Worm (Caenorhabditis elegans) whole organism, L1 larva: ENCODE results near the gene crn-7.

ENCODE experiments used
- C16A3.4 ChIP-seq: fragments of 150-350 bp; optimal IDR thresholded peaks from 2 replicates; lab custom pipeline; 2014; ENCODE audit warnings: missing biosample characterization, missing genetic modification characterization
- C34B4.2 ChIP-seq: sonication (generic microtip); optimal IDR thresholded peaks from 2 replicates; lab custom pipeline; 2017; ENCODE audit warnings: mild to moderate bottlenecking, missing genetic modification characterization, missing compliant biosample characterization
- F16B12.6 ChIP-seq: fragments of 150-350 bp; optimal IDR thresholded peaks from 2 replicates; lab custom pipeline; 2014; ENCODE audit warnings: missing biosample characterization, missing genetic modification characterization
- aha-1 ChIP-seq: fragments of 150-350 bp; optimal IDR thresholded peaks from 2 replicates; lab custom pipeline; 2014; ENCODE audit warnings: missing biosample characterization, missing genetic modification characterization
- ama-1 ChIP-seq: fragments of 150-350 bp; optimal IDR thresholded peaks from 2 replicates; lab custom pipeline; 2014
- blmp-1 ChIP-seq: fragments of 150-350 bp; optimal IDR thresholded peaks from 2 replicates; lab custom pipeline; 2014; ENCODE audit warnings: missing biosample characterization, missing genetic modification characterization
- ceh-82 ChIP-seq, 3 experiments: fragments of 150-350 bp in 1 of 3; sonication (generic microtip) in 2 of 3; optimal IDR thresholded peaks; 2 replicates each; lab custom pipeline; 2014 to 2017; ENCODE audit warnings: missing biosample characterization in 3 of 3, missing genetic modification characterization in 3 of 3
- ceh-88 ChIP-seq: fragments of 200-800 bp; sonication (Bioruptor generic); IDR thresholded peaks from 2 replicates; pipeline ENCODE4 v1.3.6; 2022; ENCODE audit warnings: missing genetic modification characterization, missing compliant biosample characterization
- ceh-90 ChIP-seq: sonication (generic microtip); optimal IDR thresholded peaks from 2 replicates; lab custom pipeline; 2016; ENCODE audit warnings: missing genetic modification characterization, missing compliant biosample characterization
- ces-1 ChIP-seq: fragments of 150-350 bp; optimal IDR thresholded peaks from 2 replicates; lab custom pipeline; 2014; ENCODE audit warnings: missing biosample characterization, missing genetic modification reagents, missing genetic modification characterization
- efl-3 ChIP-seq: fragments of 200-800 bp; sonication (Bioruptor generic); optimal IDR thresholded peaks from 2 replicates; lab custom pipeline; 2018; ENCODE audit warnings: mild to moderate bottlenecking, missing genetic modification characterization, missing compliant biosample characterization
- elt-2 ChIP-seq: sonication (generic microtip); optimal IDR thresholded peaks from 2 replicates; lab custom pipeline; 2016; ENCODE audit warnings: missing genetic modification characterization, mild to moderate bottlenecking, inconsistent platforms, missing compliant biosample characterization, missing genetic modification reagents
- elt-3 ChIP-seq, 6 experiments: fragments of 150-350 bp in 1 of 6; sonication (generic microtip); optimal IDR thresholded peaks; 2 replicates each; lab custom pipeline; 2017 to 2018; ENCODE audit warnings: missing biosample characterization in 6 of 6, missing genetic modification characterization in 6 of 6, inconsistent platforms in 1 of 6
- ets-5 ChIP-seq: fragments of 200-800 bp; sonication (Bioruptor generic); IDR thresholded peaks from 2 replicates; pipeline ENCODE4 v1.3.6; 2022; ENCODE audit warnings: missing genetic modification characterization, missing compliant biosample characterization
- fkh-10 ChIP-seq: sonication (generic microtip); optimal IDR thresholded peaks from 2 replicates; lab custom pipeline; 2017; ENCODE audit warnings: missing biosample characterization, missing genetic modification reagents, missing genetic modification characterization
- fkh-4 ChIP-seq: sonication (generic microtip); optimal IDR thresholded peaks from 2 replicates; lab custom pipeline; 2016; ENCODE audit warnings: missing compliant biosample characterization, missing genetic modification characterization, borderline replicate concordance
- fkh-8 ChIP-seq: sonication (generic microtip); optimal IDR thresholded peaks from 2 replicates; lab custom pipeline; 2016; ENCODE audit warnings: mild to moderate bottlenecking, missing genetic modification characterization, missing compliant biosample characterization
- hlh-17 ChIP-seq: fragments of 200-800 bp; sonication (Bioruptor generic); optimal IDR thresholded peaks from 2 replicates; lab custom pipeline; 2018; ENCODE audit warnings: missing genetic modification characterization, mild to moderate bottlenecking, missing compliant biosample characterization, moderate library complexity, borderline replicate concordance
- hlh-4 ChIP-seq: sonication (generic microtip); optimal IDR thresholded peaks from 2 replicates; lab custom pipeline; 2016; ENCODE audit warnings: mild to moderate bottlenecking, missing genetic modification characterization, missing compliant biosample characterization
- irx-1 ChIP-seq: sonication (generic microtip); optimal IDR thresholded peaks from 2 replicates; lab custom pipeline; 2016; ENCODE audit warnings: missing genetic modification characterization, missing compliant biosample characterization
- isw-1 ChIP-seq: fragments of 200-800 bp; sonication (Bioruptor generic); IDR thresholded peaks from 2 replicates; pipeline ENCODE4 v1.3.6; 2022; ENCODE audit warnings: missing genetic modification characterization, missing compliant biosample characterization
- jun-1 ChIP-seq: fragments of 150-350 bp; optimal IDR thresholded peaks from 2 replicates; lab custom pipeline; 2014; ENCODE audit warnings: missing biosample characterization, missing genetic modification reagents, missing genetic modification characterization
- lin-15B ChIP-seq: fragments of 150-350 bp; sonication (generic microtip); optimal IDR thresholded peaks from 3 replicates; lab custom pipeline; 2014; ENCODE audit warnings: missing biosample characterization, missing genetic modification characterization
- lin-35 ChIP-seq, 2 experiments: fragments of 150-350 bp; optimal IDR thresholded peaks; 2 replicates each; lab custom pipeline; 2014; ENCODE audit warnings: missing biosample characterization in 2 of 2, missing genetic modification characterization in 2 of 2, missing genetic modification reagents in 2 of 2
- lsy-2 ChIP-seq, 2 experiments: fragments of 150-350 bp; optimal IDR thresholded peaks; 2 replicates each; lab custom pipeline; 2014; ENCODE audit warnings: missing biosample characterization in 2 of 2, missing genetic modification characterization in 2 of 2
- mab-9 ChIP-seq: fragments of 200-800 bp; sonication (Bioruptor generic); IDR thresholded peaks from 2 replicates; pipeline ENCODE4 v1.3.6; 2022; ENCODE audit warnings: missing genetic modification reagents, missing genetic modification characterization, missing compliant biosample characterization
- mdl-1 ChIP-seq, 2 experiments: fragments of 150-350 bp; optimal IDR thresholded peaks; 2 replicates each; lab custom pipeline; 2014 to 2017; ENCODE audit warnings: missing biosample characterization in 2 of 2, missing genetic modification characterization in 2 of 2, inconsistent platforms in 1 of 2
- mef-2 ChIP-seq: fragments of 150-350 bp; optimal IDR thresholded peaks from 2 replicates; lab custom pipeline; 2014; ENCODE audit warnings: missing biosample characterization, missing genetic modification characterization
- mep-1 ChIP-seq: fragments of 150-350 bp; optimal IDR thresholded peaks from 2 replicates; lab custom pipeline; 2014; ENCODE audit warnings: missing biosample characterization, missing genetic modification characterization
- nhr-11 ChIP-seq: fragments of 150-350 bp; optimal IDR thresholded peaks from 2 replicates; lab custom pipeline; 2014; ENCODE audit warnings: missing biosample characterization, missing genetic modification characterization
- nhr-12 ChIP-seq: sonication (generic microtip); optimal IDR thresholded peaks from 2 replicates; lab custom pipeline; 2017; ENCODE audit warnings: missing biosample characterization, missing genetic modification characterization
- nhr-19 ChIP-seq: fragments of 200-800 bp; sonication (Bioruptor generic); conservative IDR thresholded peaks from 2 replicates; pipeline ENCODE4 v1.3.6; 2022; ENCODE audit warnings: missing genetic modification characterization, missing compliant biosample characterization
- nhr-20 ChIP-seq: sonication (generic microtip); optimal IDR thresholded peaks from 2 replicates; lab custom pipeline; 2016; ENCODE audit warnings: mild to moderate bottlenecking, missing genetic modification characterization, missing compliant biosample characterization
- nhr-237 ChIP-seq: fragments of 150-350 bp; optimal IDR thresholded peaks from 2 replicates; lab custom pipeline; 2014; ENCODE audit warnings: missing biosample characterization, missing genetic modification characterization
- nhr-28 ChIP-seq: fragments of 150-350 bp; optimal IDR thresholded peaks from 2 replicates; lab custom pipeline; 2014; ENCODE audit warnings: missing biosample characterization, missing genetic modification characterization
- nhr-47 ChIP-seq: sonication (generic microtip); optimal IDR thresholded peaks from 2 replicates; lab custom pipeline; 2016; ENCODE audit warnings: mild to moderate bottlenecking, missing genetic modification characterization, moderate library complexity, missing compliant biosample characterization
- nhr-77 ChIP-seq: fragments of 150-350 bp; optimal IDR thresholded peaks from 2 replicates; lab custom pipeline; 2014; ENCODE audit warnings: missing biosample characterization, missing genetic modification characterization
- nhr-85 ChIP-seq: sonication (generic microtip); peaks from one replicate; lab custom pipeline; 2016; ENCODE audit warnings: missing genetic modification characterization, inconsistent platforms, missing compliant biosample characterization
- nhr-90 ChIP-seq: sonication (generic microtip); optimal IDR thresholded peaks from 2 replicates; lab custom pipeline; 2016; ENCODE audit warnings: mild to moderate bottlenecking, missing genetic modification characterization, missing compliant biosample characterization; ENCODE audit not compliant: poor library complexity
- pag-3 ChIP-seq: sonication (generic microtip); optimal IDR thresholded peaks from 2 replicates; lab custom pipeline; 2017; ENCODE audit warnings: missing genetic modification characterization, mild to moderate bottlenecking, missing compliant biosample characterization, antibody characterized with exemption, borderline replicate concordance; ENCODE audit not compliant: insufficient read depth
- pqm-1 ChIP-seq: sonication (generic microtip); optimal IDR thresholded peaks from 3 replicates; lab custom pipeline; 2017; ENCODE audit warnings: missing biosample characterization, missing genetic modification characterization
- rnt-1 ChIP-seq: sonication (generic microtip); optimal IDR thresholded peaks from 2 replicates; lab custom pipeline; 2016; ENCODE audit warnings: mild to moderate bottlenecking, missing genetic modification characterization, moderate library complexity, missing compliant biosample characterization
- snpc-4 ChIP-seq: fragments of 150-350 bp; optimal IDR thresholded peaks from 2 replicates; lab custom pipeline; 2014; ENCODE audit warnings: missing biosample characterization, missing genetic modification characterization
- snu-23 ChIP-seq: sonication (generic microtip); optimal IDR thresholded peaks from 2 replicates; lab custom pipeline; 2016; ENCODE audit warnings: missing genetic modification characterization, missing compliant biosample characterization
- sox-4 ChIP-seq: sonication (generic microtip); optimal IDR thresholded peaks from 2 replicates; lab custom pipeline; 2016; ENCODE audit warnings: missing genetic modification characterization, missing compliant biosample characterization
- sptf-1 ChIP-seq: fragments of 150-350 bp; optimal IDR thresholded peaks from 2 replicates; lab custom pipeline; 2014; ENCODE audit warnings: missing biosample characterization, missing genetic modification characterization
- swsn-7 ChIP-seq: sonication (generic microtip); optimal IDR thresholded peaks from 2 replicates; lab custom pipeline; 2016; ENCODE audit warnings: missing genetic modification characterization, missing compliant biosample characterization
- unc-130 ChIP-seq: fragments of 150-350 bp; optimal IDR thresholded peaks from 2 replicates; lab custom pipeline; 2017; ENCODE audit warnings: missing biosample characterization, missing genetic modification characterization, inconsistent platforms
- unc-86 ChIP-seq: sonication (generic microtip); optimal IDR thresholded peaks from 2 replicates; lab custom pipeline; 2016; ENCODE audit warnings: missing genetic modification characterization, missing compliant biosample characterization
- unc-98 ChIP-seq: fragments of 200-800 bp; sonication (Bioruptor generic); IDR thresholded peaks from 2 replicates; pipeline ENCODE4 v1.3.6; 2022; ENCODE audit warnings: missing genetic modification characterization, missing compliant biosample characterization
- vab-15 ChIP-seq: sonication (generic microtip); optimal IDR thresholded peaks from 2 replicates; lab custom pipeline; 2017; ENCODE audit warnings: missing genotype, mild to moderate bottlenecking, missing genetic modification characterization, missing compliant biosample characterization
- zag-1 ChIP-seq: fragments of 150-350 bp; optimal IDR thresholded peaks from 2 replicates; lab custom pipeline; 2014; ENCODE audit warnings: missing biosample characterization, missing genetic modification characterization
- zip-4 ChIP-seq: fragments of 200-800 bp; sonication (Bioruptor generic); optimal IDR thresholded peaks from 2 replicates; lab custom pipeline; 2018; ENCODE audit warnings: mild to moderate bottlenecking, missing genetic modification characterization, moderate library complexity, missing compliant biosample characterization
- ztf-4 ChIP-seq: fragments of 150-350 bp; optimal IDR thresholded peaks from 2 replicates; lab custom pipeline; 2014; ENCODE audit warnings: missing biosample characterization, missing genetic modification characterization

crn-7 gene

DNA sequence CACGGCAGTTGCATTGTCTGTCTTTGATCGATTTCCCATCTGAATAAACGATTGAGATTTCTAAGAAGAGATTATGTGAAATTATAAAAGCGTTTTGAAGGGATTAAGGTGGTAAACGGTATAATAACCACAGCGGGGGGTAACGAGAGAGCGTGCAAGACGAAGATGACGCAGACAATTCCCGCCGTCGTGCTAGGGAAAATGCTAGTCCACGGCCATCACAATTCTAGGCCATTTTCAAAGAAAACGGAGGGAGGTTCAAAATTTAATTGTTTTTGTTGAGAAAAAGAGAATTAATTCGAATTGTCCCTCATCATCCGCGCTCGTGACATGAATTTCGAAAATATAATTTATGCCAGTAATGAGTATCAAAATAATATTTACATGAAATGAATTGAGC, 50.8 kb downstream of the crn-7 start, which contains the start of gene F10E9.11 (continued):
- TF ChIP-seq snu-23: peak; percentile 91
- TF ChIP-seq nhr-28 (tag; lab: Kevin White, UChicago): no peak
- peak; percentile 9 for TF ChIP-seq elt-2 (tag; lab: Kevin White, UChicago)
- TF ChIP-seq efl-3 (GFP tag; lab: Kevin White, UChicago): no peak
- TF ChIP-seq nhr-77 (tag; lab: Kevin White, UChicago): peak; percentile 36
- TF ChIP-seq nhr-20 (tag; lab: Kevin White, UChicago): peak; percentile 86
- peak; percentile 96 for TF ChIP-seq fkh-4 (tag; lab: Kevin White, UChicago)
- TF ChIP-seq jun-1 (tag; lab: Kevin White, UChicago): peak; percentile 76
- peak; percentile 96 for TF ChIP-seq nhr-85 (tag; lab: Kevin White, UChicago)
- TF ChIP-seq nhr-19 (GFP tag; lab: Robert Waterston, UW): peak; percentile 84
- no peak for TF ChIP-seq mef-2 (tag; lab: Kevin White, UChicago)
- TF ChIP-seq fkh-10 (GFP tag; lab: Kevin White, UChicago): peak; percentile 26
- peak; percentile 86 for TF ChIP-seq fkh-8
- TF ChIP-seq mab-9 (GFP tag; lab: Robert Waterston, UW): no peak
- peak; percentile 93 for TF ChIP-seq nhr-90 (tag; lab: Kevin White, UChicago)
- TF ChIP-seq blmp-1 (tag; lab: Kevin White, UChicago): peak; percentile 69
- peak; percentile 98 for TF ChIP-seq rnt-1 (tag; lab: Kevin White, UChicago)
- TF ChIP-seq ceh-90: peak; percentile 92
- TF ChIP-seq nhr-11 (tag; lab: Kevin White, UChicago): no peak
- no peak for TF ChIP-seq ets-5 (GFP tag; lab: Robert Waterston, UW)
- TF ChIP-seq ces-1: no peak
- TF ChIP-seq nhr-47 (tag; lab: Kevin White, UChicago): peak; percentile 94
- TF ChIP-seq nhr-237 (tag; lab: Kevin White, UChicago): peak; percentile 2
- TF ChIP-seq nhr-12: no peak
- peak; percentile 51 for TF ChIP-seq snpc-4 (tag; lab: Kevin White, UChicago)
- peak; percentile 88 to 92 for TF ChIP-seq lsy-2 (tag; optimal IDR thresholded peaks at IDR 0.05; lab: Kevin White, UChicago)
- TF ChIP-seq zip-4 (GFP tag; lab: Kevin White, UChicago): peak; percentile 48
- TF ChIP-seq C34B4.2 (tag; lab: Kevin White, UChicago): no peak
- TF ChIP-seq pqm-1 (tag; lab: Kevin White, UChicago): no peak
- peak; percentile 91 for TF ChIP-seq sox-4
- TF ChIP-seq swsn-7 (tag; lab: Kevin White, UChicago): peak; percentile 85
- no peak for TF ChIP-seq sptf-1
- peak; percentile 53; the same call in 1 of the 2 replicates for TF ChIP-seq ceh-88 (GFP tag; lab: Robert Waterston, UW)
- TF ChIP-seq hlh-17 (GFP tag; lab: Kevin White, UChicago): no peak
- TF ChIP-seq zag-1 (tag; lab: Kevin White, UChicago): no peak
- peak; percentile 76 for TF ChIP-seq isw-1 (GFP tag; lab: Robert Waterston, UW)
- peak; percentile 85 for TF ChIP-seq vab-15
- TF ChIP-seq pag-3 (tag; lab: Kevin White, UChicago): no peak
- peak; percentile 74 for TF ChIP-seq unc-86 (tag; lab: Kevin White, UChicago)
- peak in 1 of 2 experiments; percentile 62 for TF ChIP-seq mdl-1 (tag; optimal IDR thresholded peaks at IDR 0.05; lab: Kevin White, UChicago)
- no peak for TF ChIP-seq hlh-4
- TF ChIP-seq ama-1 (lab: Kevin White, UChicago): peak; percentile 62
- peak; percentile 57 for TF ChIP-seq ztf-4
- TF ChIP-seq lin-35 (GFP tag; optimal IDR thresholded peaks at IDR 0.05; lab: Kevin White, UChicago): peak; percentile 98
- peak; percentile 74 for TF ChIP-seq unc-130
- peak; percentile 71 to 77 (median 74) for TF ChIP-seq ceh-82 (tag; optimal IDR thresholded peaks at IDR 0.05; lab: Kevin White, UChicago)
- TF ChIP-seq F16B12.6 (tag; lab: Kevin White, UChicago): peak; percentile 67
- TF ChIP-seq aha-1 (tag; lab: Kevin White, UChicago): no peak
- TF ChIP-seq lin-15B (tag; lab: Kevin White, UChicago): no peak
- peak; percentile 81 for TF ChIP-seq C16A3.4
- peak; percentile 95 for TF ChIP-seq mep-1
- TF ChIP-seq irx-1 (tag; lab: Kevin White, UChicago): peak; percentile 91
- peak in 3 of 6 experiments; percentile 25 to 52 (median 28) for TF ChIP-seq elt-3 (tag; optimal IDR thresholded peaks at IDR 0.05; lab: Kevin White, UChicago)
- TF ChIP-seq unc-98: peak; percentile 76
